Worm (Caenorhabditis elegans): ENCODE measurements around the gene C45B2.3.

ce11 chrX:6091967-6092366 is 9.2 kb downstream of the C45B2.3 start, which contains the start of gene hsp-3:
- TF ChIP-seq lin-40 (tag; optimal IDR thresholded peaks at IDR 0.05), result peak; percentile 96
- TF ChIP-seq ztf-28 (GFP tag; IDR thresholded peaks at IDR 0.05), result 0 out of 2 replicates have a peak, but pooled peaks have one; percentile 62
- TF ChIP-seq lin-26 (GFP tag; IDR thresholded peaks at IDR 0.05), result peak; percentile 90
- peak; percentile 78 for TF ChIP-seq pha-4 (tag; optimal IDR thresholded peaks at IDR 0.05)
- peak; percentile 92 for TF ChIP-seq let-526 (GFP tag; IDR thresholded peaks at IDR 0.05)
- TF ChIP-seq nfya-2 (GFP tag; IDR thresholded peaks at IDR 0.05), result peak; percentile 99
- no peak for TF ChIP-seq F57A8.1 (GFP tag; optimal IDR thresholded peaks at IDR 0.05)
- peak; percentile 98 for TF ChIP-seq dox-1 (GFP tag; IDR thresholded peaks at IDR 0.05)
- peak; percentile 94 for TF ChIP-seq tlf-1 (GFP tag; optimal IDR thresholded peaks at IDR 0.05)
- peak; percentile 76 for TF ChIP-seq athp-1 (tag; optimal IDR thresholded peaks at IDR 0.05)
- TF ChIP-seq hlh-12 (tag; optimal IDR thresholded peaks at IDR 0.05), result no peak

All from whole organism, young adult.